Worm (Caenorhabditis elegans): Measurements from ENCODE around the gene set-6.

set-6 gene

ce11 chrX:11987900-11988364 is 13.5 kb upstream of the set-6 start, which contains the start of gene C49F5.6:
Gene C49F5.6, plus strand, starts transcription at chrX:11988314.
- TF ChIP-seq zip-8 (tag; optimal IDR thresholded peaks at IDR 0.05) = no peak
- no peak for TF ChIP-seq sptf-1 (tag; optimal IDR thresholded peaks at IDR 0.05)
- TF ChIP-seq mls-2 (tag; optimal IDR thresholded peaks at IDR 0.05) = no peak
- no peak for TF ChIP-seq unc-120 (tag; optimal IDR thresholded peaks at IDR 0.05; ENCODE audit: poor library complexity, severe bottlenecking)
- TF ChIP-seq drap-1 (GFP tag; optimal IDR thresholded peaks at IDR 0.05) = no peak
- no peak for TF ChIP-seq M03D4.4 (tag; optimal IDR thresholded peaks at IDR 0.05)
- TF ChIP-seq cnd-1 (tag; optimal IDR thresholded peaks at IDR 0.05) = no peak
- TF ChIP-seq pha-4 (tag; optimal IDR thresholded peaks at IDR 0.05) = no peak
- TF ChIP-seq nhr-28 (tag; optimal IDR thresholded peaks at IDR 0.05) = no peak
- no peak for TF ChIP-seq unc-62 (GFP tag; optimal IDR thresholded peaks at IDR 0.05)
- no peak for TF ChIP-seq mep-1 (tag; optimal IDR thresholded peaks at IDR 0.05)
- no peak for TF ChIP-seq blmp-1 (tag; optimal IDR thresholded peaks at IDR 0.05)
- no peak for TF ChIP-seq ces-1 (GFP tag; optimal IDR thresholded peaks at IDR 0.05)
- TF ChIP-seq flh-1 (GFP tag; optimal IDR thresholded peaks at IDR 0.05) = no peak
- no peak for TF ChIP-seq ceh-43 (GFP tag; optimal IDR thresholded peaks at IDR 0.05)
- TF ChIP-seq elt-3 (tag; optimal IDR thresholded peaks at IDR 0.05) = no peak
- TF ChIP-seq ztf-11 (tag; optimal IDR thresholded peaks at IDR 0.05) = no peak
- TF ChIP-seq ceh-39 (tag; optimal IDR thresholded peaks at IDR 0.05) = no peak
- TF ChIP-seq nhr-76 (tag; optimal IDR thresholded peaks at IDR 0.05) = no peak

ce11 chrX:11985887-11986286 is 11.4 kb upstream of the set-6 start, which contains the start of gene C49F5.5:
Gene C49F5.5, plus strand, starts transcription at chrX:11986187.
- no peak for TF ChIP-seq sptf-1 (tag; optimal IDR thresholded peaks at IDR 0.05)
- TF ChIP-seq nhr-12 (tag; optimal IDR thresholded peaks at IDR 0.05) = no peak
- no peak for TF ChIP-seq mls-2 (tag; optimal IDR thresholded peaks at IDR 0.05)
- no peak for TF ChIP-seq nhr-2 (tag; optimal IDR thresholded peaks at IDR 0.05)
- TF ChIP-seq lsy-2 (tag; optimal IDR thresholded peaks at IDR 0.05) = no peak
- TF ChIP-seq blmp-1 (tag; optimal IDR thresholded peaks at IDR 0.05) = no peak
- no peak for TF ChIP-seq snpc-4 (tag; optimal IDR thresholded peaks at IDR 0.05)
- no peak for TF ChIP-seq zip-8 (tag; optimal IDR thresholded peaks at IDR 0.05)
- no peak for TF ChIP-seq cnd-1 (tag; optimal IDR thresholded peaks at IDR 0.05)
- no peak for TF ChIP-seq lin-32 (GFP tag; optimal IDR thresholded peaks at IDR 0.05)

- TF ChIP-seq pha-4 (tag; optimal IDR thresholded peaks at IDR 0.05) (no peak), nhr-12 (tag; optimal IDR thresholded peaks at IDR 0.05) (no peak), mep-1 (tag; optimal IDR thresholded peaks at IDR 0.05) (no peak), ces-1 (GFP tag; optimal IDR thresholded peaks at IDR 0.05) (no peak), zip-8 (tag; optimal IDR thresholded peaks at IDR 0.05) (no peak), nhr-76 (tag; optimal IDR thresholded peaks at IDR 0.05) (no peak), ztf-11 (tag; optimal IDR thresholded peaks at IDR 0.05) (no peak), tbx-8 (GFP tag; optimal IDR thresholded peaks at IDR 0.05) (no peak), unc-120 (tag; optimal IDR thresholded peaks at IDR 0.05; ENCODE audit: poor library complexity, severe bottlenecking) (no peak), bed-3 (GFP tag; optimal IDR thresholded peaks at IDR 0.05) (no peak), mls-2 (tag; optimal IDR thresholded peaks at IDR 0.05) (no peak), unc-62 (GFP tag; optimal IDR thresholded peaks at IDR 0.05) (no peak), elt-1 (tag; optimal IDR thresholded peaks at IDR 0.05; ENCODE audit: borderline replicate concordance, insufficient read depth) (no peak), lin-32 (GFP tag; optimal IDR thresholded peaks at IDR 0.05) (no peak), ceh-43 (GFP tag; optimal IDR thresholded peaks at IDR 0.05) (no peak), lin-13 (tag; optimal IDR thresholded peaks at IDR 0.05) (no peak), nhr-237 (tag; optimal IDR thresholded peaks at IDR 0.05) (no peak)
These were observed 9.1 kb upstream of the set-6 start, which contains the start of gene C49F5.3 for ce11 chrX:11983576-11984061. Gene C49F5.3, minus strand, starts transcription at chrX:11983626.

- TF ChIP-seq cnd-1 (tag; optimal IDR thresholded peaks at IDR 0.05) (no peak), ces-1 (GFP tag; optimal IDR thresholded peaks at IDR 0.05) (no peak), mep-1 (tag; optimal IDR thresholded peaks at IDR 0.05) (no peak), nhr-2 (tag; optimal IDR thresholded peaks at IDR 0.05) (no peak), sptf-1 (tag; optimal IDR thresholded peaks at IDR 0.05) (no peak), sem-2 (GFP tag; optimal IDR thresholded peaks at IDR 0.05) (no peak)
These were observed 7.6 kb upstream of the set-6 start, which contains the start of gene nhr-167 for ce11 chrX:11982065-11982464. Gene nhr-167, minus strand, starts transcription at chrX:11982085.

ce11 chrX:11971323-11971722 is 3.2 kb downstream of the set-6 start:
- TF ChIP-seq sptf-1 (tag; optimal IDR thresholded peaks at IDR 0.05) (no peak), drap-1 (GFP tag; optimal IDR thresholded peaks at IDR 0.05) (no peak), pha-4 (tag; optimal IDR thresholded peaks at IDR 0.05) (no peak), lin-32 (GFP tag; optimal IDR thresholded peaks at IDR 0.05) (no peak), M03D4.4 (tag; optimal IDR thresholded peaks at IDR 0.05) (no peak), unc-62 (GFP tag; optimal IDR thresholded peaks at IDR 0.05) (no peak), tbx-8 (GFP tag; optimal IDR thresholded peaks at IDR 0.05) (no peak), elt-1 (tag; optimal IDR thresholded peaks at IDR 0.05; ENCODE audit: borderline replicate concordance, insufficient read depth) (no peak), nhr-12 (tag; optimal IDR thresholded peaks at IDR 0.05) (no peak), ceh-43 (GFP tag; optimal IDR thresholded peaks at IDR 0.05) (no peak), lin-13 (tag; optimal IDR thresholded peaks at IDR 0.05) (no peak), cnd-1 (tag; optimal IDR thresholded peaks at IDR 0.05) (no peak), nhr-28 (tag; optimal IDR thresholded peaks at IDR 0.05) (no peak), mls-2 (tag; optimal IDR thresholded peaks at IDR 0.05) (no peak), flh-1 (GFP tag; optimal IDR thresholded peaks at IDR 0.05) (no peak), sem-2 (GFP tag; optimal IDR thresholded peaks at IDR 0.05) (no peak), ztf-11 (tag; optimal IDR thresholded peaks at IDR 0.05) (no peak)

Data from whole organism, mixed stage, embryonic.